Worm (Caenorhabditis elegans): ENCODE data around the gene Y105C5B.1.
A peak's percentile ranks its signal among the peaks of the same experiment; 100 is the strongest.

The Y105C5B.1 gene

ce11 chrIV:15853820-15854426 is 16.5 kb upstream of the Y105C5B.1 start (continued):
- no peak for TF ChIP-seq lsl-1 (GFP tag; optimal IDR thresholded peaks at IDR 0.05)
- TF ChIP-seq ceh-79 (tag; optimal IDR thresholded peaks at IDR 0.05): no peak
- no peak for TF ChIP-seq snpc-1.3 (tag; optimal IDR thresholded peaks at IDR 0.05; ENCODE audit: insufficient read depth)
- no peak for TF ChIP-seq chd-7 (tag; optimal IDR thresholded peaks at IDR 0.05)
- TF ChIP-seq tbp1 (GFP tag; optimal IDR thresholded peaks at IDR 0.05): no peak
- TF ChIP-seq egrh-3 (GFP tag; IDR thresholded peaks at IDR 0.05): peak; percentile 97
- TF ChIP-seq T07F8.4 (tag; optimal IDR thresholded peaks at IDR 0.05): no peak
- peak; percentile 38 for TF ChIP-seq fkh-3 (tag; optimal IDR thresholded peaks at IDR 0.05)
- TF ChIP-seq cebp-1 (GFP tag; IDR thresholded peaks at IDR 0.05): no peak
- TF ChIP-seq cebp-1 (tag; optimal IDR thresholded peaks at IDR 0.05): no peak
- no peak for TF ChIP-seq pha-4 (tag; optimal IDR thresholded peaks at IDR 0.05)
- TF ChIP-seq lsy-27 (tag; optimal IDR thresholded peaks at IDR 0.05; ENCODE audit: borderline replicate concordance, insufficient read depth): no peak
- peak; percentile 43; the same call in 1 of the 2 replicates for TF ChIP-seq ekl-4 (GFP tag; IDR thresholded peaks at IDR 0.05)
- TF ChIP-seq xnd-1 (tag; optimal IDR thresholded peaks at IDR 0.05): no peak
- no peak for TF ChIP-seq atf-7 (tag; optimal IDR thresholded peaks at IDR 0.05)
- TF ChIP-seq Y53F4B.3 (GFP tag; IDR thresholded peaks at IDR 0.05): no peak
- no peak for TF ChIP-seq F23B12.7 (tag; optimal IDR thresholded peaks at IDR 0.05; ENCODE audit: insufficient read depth)
- no peak for TF ChIP-seq ztf-22 (GFP tag; optimal IDR thresholded peaks at IDR 0.05)
- TF ChIP-seq Y79H2A.3 (GFP tag; conservative IDR thresholded peaks at IDR 0.05): 0 out of 2 replicates have a peak, but pooled peaks have one; percentile 16
- no peak; the same call in 1 of the 2 replicates for TF ChIP-seq hsf-1 (GFP tag; IDR thresholded peaks at IDR 0.05)
- no peak for TF ChIP-seq B0261.1 (tag; optimal IDR thresholded peaks at IDR 0.05)
- TF ChIP-seq ceh-58 (GFP tag; IDR thresholded peaks at IDR 0.05): no peak
- no peak for TF ChIP-seq K12H6.12 (tag; optimal IDR thresholded peaks at IDR 0.05)
- no peak for TF ChIP-seq F10E7.11 (tag; optimal IDR thresholded peaks at IDR 0.05)
- no peak for TF ChIP-seq nfya-2 (GFP tag; IDR thresholded peaks at IDR 0.05)
- no peak for TF ChIP-seq zim-3 (tag; optimal IDR thresholded peaks at IDR 0.05)
- TF ChIP-seq B0035.1 (tag; optimal IDR thresholded peaks at IDR 0.05): no peak
- no peak for TF ChIP-seq bed-2 (GFP tag; IDR thresholded peaks at IDR 0.05)
- TF ChIP-seq sea-2 (GFP tag; IDR thresholded peaks at IDR 0.05): no peak
- no peak for TF ChIP-seq F55B11.4 (tag; optimal IDR thresholded peaks at IDR 0.05; ENCODE audit: borderline replicate concordance, insufficient read depth)

ce11 chrIV:15861499-15861898 is 9.0 kb upstream of the Y105C5B.1 start:
- TF ChIP-seq ceh-40 (GFP tag; IDR thresholded peaks at IDR 0.05) (no peak), pbrm-1 (GFP tag; IDR thresholded peaks at IDR 0.05) (0 out of 2 replicates have a peak, but pooled peaks have one; percentile 16), snpc-1.3 (tag; optimal IDR thresholded peaks at IDR 0.05; ENCODE audit: insufficient read depth) (no peak), hmg-20 (GFP tag; IDR thresholded peaks at IDR 0.05) (no peak), snpc-3.4 (tag; optimal IDR thresholded peaks at IDR 0.05) (no peak), Y56A3A.18 (GFP tag; IDR thresholded peaks at IDR 0.05) (no peak), snpc-4 (GFP tag; optimal IDR thresholded peaks at IDR 0.05) (no peak), snpc-4 (tag; optimal IDR thresholded peaks at IDR 0.05) (peak in 2 of 4 experiments; percentile 15 to 91), nhr-27 (tag; optimal IDR thresholded peaks at IDR 0.05) (no peak), F55B11.4 (tag; optimal IDR thresholded peaks at IDR 0.05; ENCODE audit: borderline replicate concordance, insufficient read depth) (no peak), B0336.3 (GFP tag; IDR thresholded peaks at IDR 0.05) (no peak), attf-6 (GFP tag; IDR thresholded peaks at IDR 0.05) (0 out of 2 replicates have a peak, but pooled peaks have one; percentile 16), rpc-1 (optimal IDR thresholded peaks at IDR 0.05) (no peak), rpc-1 (tag; optimal IDR thresholded peaks at IDR 0.05) (no peak), bed-2 (GFP tag; IDR thresholded peaks at IDR 0.05) (no peak)

Measured in whole organism, young adult.